Worm (Caenorhabditis elegans) whole organism, young adult: Measurements from ENCODE around the gene K01A12.2.

ENCODE experiments used
- B0019.2 ChIP-seq: fragments of 200-800 bp; sonication (Bioruptor generic); conservative IDR thresholded peaks from 2 replicates; pipeline ENCODE4 v1.3.6; 2022; ENCODE audit warnings: missing genetic modification reagents, missing genetic modification characterization, missing compliant biosample characterization
- B0035.1 ChIP-seq: sonication (generic microtip); optimal IDR thresholded peaks from 2 replicates; lab custom pipeline; 2016; ENCODE audit warnings: missing genetic modification characterization, mild to moderate bottlenecking, missing compliant biosample characterization, missing genotype, missing genetic modification reagents
- C17E4.6 ChIP-seq: fragments of 200-800 bp; sonication (Bioruptor generic); IDR thresholded peaks from 2 replicates; pipeline ENCODE4 v1.3.6; 2022; ENCODE audit warnings: missing genetic modification reagents, missing genetic modification characterization, missing compliant biosample characterization
- F10E7.11 ChIP-seq: sonication (generic microtip); optimal IDR thresholded peaks from 2 replicates; lab custom pipeline; 2017; ENCODE audit warnings: mild to moderate bottlenecking, missing genetic modification characterization, moderate library complexity, missing compliant biosample characterization
- F23B12.7 ChIP-seq: sonication (generic microtip); optimal IDR thresholded peaks from 2 replicates; lab custom pipeline; 2017; ENCODE audit warnings: missing genetic modification characterization, mild to moderate bottlenecking, missing compliant biosample characterization, antibody characterized with exemption, moderate library complexity; ENCODE audit not compliant: insufficient read depth
- F52B5.7 ChIP-seq: sonication (generic microtip); optimal IDR thresholded peaks from 2 replicates; lab custom pipeline; 2016; ENCODE audit warnings: mild to moderate bottlenecking, missing genetic modification characterization, missing compliant biosample characterization
- K11D2.4 ChIP-seq: fragments of 200-800 bp; sonication (Bioruptor generic); IDR thresholded peaks from 2 replicates; pipeline ENCODE4 v1.3.6; 2022; ENCODE audit warnings: missing genetic modification reagents, missing genetic modification characterization, missing compliant biosample characterization
- Y79H2A.3 ChIP-seq: fragments of 200-800 bp; sonication (Bioruptor generic); conservative IDR thresholded peaks from 2 replicates; pipeline ENCODE4 v1.3.6; 2022; ENCODE audit warnings: missing genetic modification reagents, missing genetic modification characterization, missing compliant biosample characterization
- ama-1 ChIP-seq, 3 experiments: fragments of 150-350 bp in 1 of 3; sonication (generic microtip) in 2 of 3; optimal IDR thresholded peaks; 2 replicates each; lab custom pipeline; 2014 to 2018; ENCODE audit warnings: missing biosample characterization in 2 of 3, missing genetic modification characterization in 2 of 3, missing genetic modification reagents in 2 of 3
- aptf-3 ChIP-seq: fragments of 200-800 bp; sonication (Bioruptor generic); IDR thresholded peaks from 2 replicates; pipeline ENCODE4 v1.3.6; 2022; ENCODE audit warnings: missing genetic modification characterization, missing compliant biosample characterization
- athp-1 ChIP-seq: sonication (generic microtip); optimal IDR thresholded peaks from 2 replicates; lab custom pipeline; 2017; ENCODE audit warnings: mild to moderate bottlenecking, missing genetic modification characterization, missing compliant biosample characterization
- attf-3 ChIP-seq: fragments of 200-800 bp; sonication (Bioruptor generic); conservative IDR thresholded peaks from 2 replicates; pipeline ENCODE4 v1.3.6; 2022; ENCODE audit warnings: missing genetic modification reagents, missing genetic modification characterization, missing compliant biosample characterization
- cebp-1 ChIP-seq, 2 experiments: fragments of 200-800 bp in 1 of 2; sonication (Bioruptor generic) in 1 of 2; sonication (generic microtip) in 1 of 2; IDR thresholded peaks in 1 of 2; optimal IDR thresholded peaks in 1 of 2; 2 replicates each; pipeline versions ENCODE4 v1.3.6 to Lab custom; 2017 to 2022; ENCODE audit warnings: missing compliant biosample characterization in 2 of 2, missing genetic modification characterization in 2 of 2, mild to moderate bottlenecking in 1 of 2, missing genetic modification reagents in 1 of 2, moderate library complexity in 1 of 2
- ceh-100 ChIP-seq: fragments of 200-800 bp; sonication (Bioruptor generic); IDR thresholded peaks from 2 replicates; pipeline ENCODE4 v1.3.6; 2022; ENCODE audit warnings: missing genetic modification reagents, missing genetic modification characterization, missing compliant biosample characterization
- ceh-40 ChIP-seq: fragments of 200-800 bp; sonication (Bioruptor generic); IDR thresholded peaks from 2 replicates; pipeline ENCODE4 v1.3.6; 2022; ENCODE audit warnings: missing genetic modification characterization, missing compliant biosample characterization
- ceh-58 ChIP-seq: fragments of 200-800 bp; sonication (Bioruptor generic); IDR thresholded peaks from 2 replicates; pipeline ENCODE4 v1.3.6; 2022; ENCODE audit warnings: missing genetic modification characterization, missing compliant biosample characterization
- dox-1 ChIP-seq: fragments of 200-800 bp; sonication (Bioruptor generic); IDR thresholded peaks from 2 replicates; pipeline ENCODE4 v1.3.6; 2022; ENCODE audit warnings: missing genetic modification reagents, missing genetic modification characterization, missing compliant biosample characterization
- dpl-1 ChIP-seq: fragments of 150-350 bp; optimal IDR thresholded peaks from 2 replicates; lab custom pipeline; 2014; ENCODE audit warnings: missing biosample characterization, missing genetic modification reagents, missing genetic modification characterization
- egl-44 ChIP-seq: fragments of 200-800 bp; sonication (Bioruptor generic); IDR thresholded peaks from 2 replicates; pipeline ENCODE4 v1.3.6; 2022; ENCODE audit warnings: missing genetic modification reagents, missing genetic modification characterization, missing compliant biosample characterization
- egrh-3 ChIP-seq: fragments of 200-800 bp; sonication (Bioruptor generic); IDR thresholded peaks from 2 replicates; pipeline ENCODE4 v1.3.6; 2022; ENCODE audit warnings: missing genetic modification reagents, missing genetic modification characterization, missing compliant biosample characterization
- fkh-3 ChIP-seq: sonication (generic microtip); optimal IDR thresholded peaks from 2 replicates; lab custom pipeline; 2016; ENCODE audit warnings: mild to moderate bottlenecking, missing genetic modification characterization, missing compliant biosample characterization
- him-1 ChIP-seq: sonication (generic microtip); optimal IDR thresholded peaks from 2 replicates; lab custom pipeline; 2016; ENCODE audit warnings: missing genotype, missing genetic modification reagents, missing genetic modification characterization, missing compliant biosample characterization
- hlh-26 ChIP-seq: fragments of 200-800 bp; sonication (Bioruptor generic); conservative IDR thresholded peaks from 2 replicates; pipeline ENCODE4 v1.3.6; 2022; ENCODE audit warnings: missing genetic modification reagents, missing genetic modification characterization, missing compliant biosample characterization
- hrde-1 ChIP-seq: sonication (generic microtip); optimal IDR thresholded peaks from 2 replicates; lab custom pipeline; 2016; ENCODE audit warnings: missing genetic modification characterization, mild to moderate bottlenecking, missing compliant biosample characterization, moderate library complexity, missing genotype, missing genetic modification reagents, borderline replicate concordance
- hsf-1 ChIP-seq: fragments of 200-800 bp; sonication (Bioruptor generic); IDR thresholded peaks from 2 replicates; pipeline ENCODE4 v1.3.6; 2022; ENCODE audit warnings: missing genetic modification reagents, missing genetic modification characterization, missing compliant biosample characterization
- let-526 ChIP-seq: fragments of 200-800 bp; sonication (Bioruptor generic); IDR thresholded peaks from 2 replicates; pipeline ENCODE4 v1.3.6; 2022; ENCODE audit warnings: missing genetic modification reagents, missing genetic modification characterization, missing compliant biosample characterization
- lin-54 ChIP-seq: fragments of 200-800 bp; sonication (Bioruptor generic); optimal IDR thresholded peaks from 2 replicates; lab custom pipeline; 2018; ENCODE audit warnings: mild to moderate bottlenecking, missing genetic modification characterization, missing compliant biosample characterization
- madf-6 ChIP-seq: fragments of 200-800 bp; sonication (Bioruptor generic); IDR thresholded peaks from 2 replicates; pipeline ENCODE4 v1.3.6; 2022; ENCODE audit warnings: missing genetic modification reagents, missing genetic modification characterization, missing compliant biosample characterization
- madf-8 ChIP-seq: fragments of 200-800 bp; sonication (Bioruptor generic); conservative IDR thresholded peaks from 2 replicates; pipeline ENCODE4 v1.3.6; 2022; ENCODE audit warnings: missing genetic modification reagents, missing genetic modification characterization, missing compliant biosample characterization
- mcd-1 ChIP-seq: fragments of 200-800 bp; sonication (Bioruptor generic); IDR thresholded peaks from 2 replicates; pipeline ENCODE4 v1.3.6; 2022; ENCODE audit warnings: missing genetic modification reagents, missing genetic modification characterization, missing compliant biosample characterization
- mes-4 ChIP-seq: sonication (generic microtip); optimal IDR thresholded peaks from 2 replicates; lab custom pipeline; 2016; ENCODE audit warnings: missing genotype, missing genetic modification characterization, missing compliant biosample characterization
- nfya-2 ChIP-seq: fragments of 200-800 bp; sonication (Bioruptor generic); IDR thresholded peaks from 2 replicates; pipeline ENCODE4 v1.3.6; 2022; ENCODE audit warnings: missing genetic modification reagents, missing genetic modification characterization, missing compliant biosample characterization
- nhr-27 ChIP-seq: fragments of 200-800 bp; sonication (Bioruptor generic); optimal IDR thresholded peaks from 2 replicates; lab custom pipeline; 2018; ENCODE audit warnings: mild to moderate bottlenecking, missing genetic modification characterization, moderate library complexity, missing compliant biosample characterization
- nhr-90 ChIP-seq: sonication (generic microtip); optimal IDR thresholded peaks from 2 replicates; lab custom pipeline; 2016; ENCODE audit warnings: missing genotype, mild to moderate bottlenecking, missing genetic modification characterization, missing compliant biosample characterization
- repo-1 ChIP-seq: sonication (generic microtip); optimal IDR thresholded peaks from 2 replicates; lab custom pipeline; 2017; ENCODE audit warnings: mild to moderate bottlenecking, missing genetic modification characterization, missing compliant biosample characterization
- sea-2 ChIP-seq: fragments of 200-800 bp; sonication (Bioruptor generic); IDR thresholded peaks from 2 replicates; pipeline ENCODE4 v1.3.6; 2022; ENCODE audit warnings: missing genetic modification characterization, missing compliant biosample characterization
- snpc-3.4 ChIP-seq: sonication (generic microtip); optimal IDR thresholded peaks from 2 replicates; lab custom pipeline; 2017; ENCODE audit warnings: missing genetic modification characterization, mild to moderate bottlenecking, missing compliant biosample characterization, antibody characterized with exemption, moderate library complexity, missing genotype, missing genetic modification reagents
- sptf-2 ChIP-seq: fragments of 200-800 bp; sonication (Bioruptor generic); optimal IDR thresholded peaks from 2 replicates; lab custom pipeline; 2018; ENCODE audit warnings: mild to moderate bottlenecking, missing genetic modification characterization, missing compliant biosample characterization
- tbp1 ChIP-seq: fragments of 200-800 bp; sonication (Bioruptor generic); optimal IDR thresholded peaks from 2 replicates; lab custom pipeline; 2018; ENCODE audit warnings: mild to moderate bottlenecking, missing genetic modification characterization, missing compliant biosample characterization
- unc-62 ChIP-seq: fragments of 150-350 bp; optimal IDR thresholded peaks from 2 replicates; lab custom pipeline; 2014; ENCODE audit warnings: missing biosample characterization, missing genetic modification reagents, missing genetic modification characterization
- zim-3 ChIP-seq: sonication (generic microtip); optimal IDR thresholded peaks from 2 replicates; lab custom pipeline; 2017; ENCODE audit warnings: mild to moderate bottlenecking, missing genetic modification characterization, moderate library complexity, missing compliant biosample characterization
- ztf-22 ChIP-seq: fragments of 200-800 bp; sonication (Bioruptor generic); optimal IDR thresholded peaks from 2 replicates; lab custom pipeline; 2018; ENCODE audit warnings: mild to moderate bottlenecking, missing genetic modification characterization, moderate library complexity, missing compliant biosample characterization
- ztf-25 ChIP-seq: fragments of 200-800 bp; sonication (Bioruptor generic); IDR thresholded peaks from 2 replicates; pipeline ENCODE4 v1.3.6; 2022; ENCODE audit warnings: missing genetic modification reagents, missing genetic modification characterization, missing compliant biosample characterization
- ztf-26 ChIP-seq: sonication (generic microtip); optimal IDR thresholded peaks from 2 replicates; lab custom pipeline; 2017; ENCODE audit warnings: missing genetic modification characterization, missing compliant biosample characterization
- ztf-28 ChIP-seq: fragments of 200-800 bp; sonication (Bioruptor generic); IDR thresholded peaks from 2 replicates; pipeline ENCODE4 v1.3.6; 2022; ENCODE audit warnings: missing genetic modification reagents, missing genetic modification characterization, missing compliant biosample characterization
- ztf-3 ChIP-seq: fragments of 200-800 bp; sonication (Bioruptor generic); optimal IDR thresholded peaks from 2 replicates; lab custom pipeline; 2018; ENCODE audit warnings: mild to moderate bottlenecking, missing genetic modification characterization, missing compliant biosample characterization
- ztf-6 ChIP-seq: fragments of 200-800 bp; sonication (Bioruptor generic); IDR thresholded peaks from 2 replicates; pipeline ENCODE4 v1.3.6; 2022; ENCODE audit warnings: missing genetic modification reagents, missing genetic modification characterization, missing compliant biosample characterization

The K01A12.2 gene

ce11 chrX:8638679-8639184 is 25.6 kb downstream of the K01A12.2 start (continued):
- TF ChIP-seq B0035.1 (tag; lab: Kevin White, UChicago) (no peak), ztf-28 (GFP tag; lab: Robert Waterston, UW) (no peak), ama-1 (optimal IDR thresholded peaks at IDR 0.05; lab: Kevin White, UChicago) (no peak), ama-1 (GFP tag; optimal IDR thresholded peaks at IDR 0.05; lab: Kevin White, UChicago) (peak in 1 of 2 experiments; percentile 64), aptf-3 (GFP tag; lab: Robert Waterston, UW) (0 out of 2 replicates have a peak, but pooled peaks have one; percentile 25), F23B12.7 (no peak), dox-1 (GFP tag; lab: Robert Waterston, UW) (no peak; the same call in 1 of the 2 replicates), unc-62 (GFP tag; lab: Kevin White, UChicago) (no peak), Y79H2A.3 (GFP tag; lab: Robert Waterston, UW) (no peak), ztf-3 (GFP tag; lab: Kevin White, UChicago) (no peak), ceh-58 (no peak), him-1 (tag; lab: Kevin White, UChicago) (peak; percentile 35), ceh-100 (GFP tag; lab: Robert Waterston, UW) (no peak), nhr-90 (peak; percentile 70), snpc-3.4 (peak; percentile 29), hrde-1 (tag; lab: Kevin White, UChicago) (peak; percentile 26), ztf-25 (peak; percentile 69; the same call in 1 of the 2 replicates), let-526 (GFP tag; lab: Robert Waterston, UW) (no peak), dpl-1 (GFP tag; lab: Kevin White, UChicago) (no peak), athp-1 (tag; lab: Kevin White, UChicago) (no peak), mes-4 (tag; lab: Kevin White, UChicago) (no peak), fkh-3 (no peak), ztf-22 (GFP tag; lab: Kevin White, UChicago) (no peak), madf-6 (GFP tag; lab: Robert Waterston, UW) (no peak), ztf-6 (0 out of 2 replicates have a peak, but pooled peaks have one; percentile 24), nfya-2 (GFP tag; lab: Robert Waterston, UW) (no peak), hlh-26 (GFP tag; lab: Robert Waterston, UW) (no peak), lin-54 (no peak), nhr-27 (tag; lab: Kevin White, UChicago) (peak; percentile 1), C17E4.6 (GFP tag; lab: Robert Waterston, UW) (no peak), ztf-26 (peak; percentile 47), sea-2 (GFP tag; lab: Robert Waterston, UW) (no peak), K11D2.4 (GFP tag; lab: Robert Waterston, UW) (no peak), repo-1 (peak; percentile 55), madf-8 (GFP tag; lab: Robert Waterston, UW) (no peak), sptf-2 (GFP tag; lab: Kevin White, UChicago) (peak; percentile 33), F10E7.11 (tag; lab: Kevin White, UChicago) (no peak), B0019.2 (GFP tag; lab: Robert Waterston, UW) (no peak), ceh-40 (GFP tag; lab: Robert Waterston, UW) (peak; percentile 59; the same call in 1 of the 2 replicates), mcd-1 (GFP tag; lab: Robert Waterston, UW) (0 out of 2 replicates have a peak, but pooled peaks have one; percentile 35), F52B5.7 (peak; percentile 48), cebp-1 (GFP tag; IDR thresholded peaks at IDR 0.05; lab: Robert Waterston, UW) (no peak; the same call in 1 of the 2 replicates), cebp-1 (tag; optimal IDR thresholded peaks at IDR 0.05; lab: Kevin White, UChicago) (no peak), hsf-1 (GFP tag; lab: Robert Waterston, UW) (peak; percentile 44; the same call in 1 of the 2 replicates), egrh-3 (GFP tag; lab: Robert Waterston, UW) (0 out of 2 replicates have a peak, but pooled peaks have one; percentile 18), attf-3 (GFP tag; lab: Robert Waterston, UW) (no peak), egl-44 (no peak), zim-3 (tag; lab: Kevin White, UChicago) (peak; percentile 81), tbp1 (GFP tag; lab: Kevin White, UChicago) (peak; percentile 85)
